Fruit fly (Drosophila melanogaster): ENCODE measurements around the gene CG13623.

- TF ChIP-seq CG10348 (GFP tag; IDR thresholded peaks at IDR 0.05) (peak; percentile 93), CG8301 (tag; optimal IDR thresholded peaks at IDR 0.05) (peak; percentile 97), CG14655 (GFP tag; optimal IDR thresholded peaks at IDR 0.05) (peak; percentile 98), EcR (GFP tag; optimal IDR thresholded peaks at IDR 0.05) (peak; percentile 63), Pif1B (GFP tag; optimal IDR thresholded peaks at IDR 0.05) (peak; percentile 98), gl (tag; optimal IDR thresholded peaks at IDR 0.05) (peak; percentile 86), rn (GFP tag; IDR thresholded peaks at IDR 0.05) (peak; percentile 99), Snoo (tag; optimal IDR thresholded peaks at IDR 0.05) (peak; percentile 99)
Measured at dm6 chr3R:24572540-24573043, 42.2 kb upstream of the CG13623 start.

Measured in whole organism, pupa.